Fruit fly (Drosophila melanogaster) whole organism, embryonic: ENCODE data around the gene Acf.

Source experiments
- CG1024 ChIP-seq: fragments of 200-800 bp; sonication (Bioruptor generic); IDR thresholded peaks from 2 replicates; pipeline ENCODE4 v1.3.6; 2022; ENCODE audit warnings: missing biosample characterization, missing genetic modification characterization
- CG10462 ChIP-seq: fragments of 200-800 bp; sonication (Bioruptor generic); optimal IDR thresholded peaks from 2 replicates; lab custom pipeline; 2016; ENCODE audit warnings: missing biosample characterization, missing genetic modification characterization
- CG10543 ChIP-seq: fragments of 200-800 bp; sonication (Bioruptor generic); optimal IDR thresholded peaks from 3 replicates; lab custom pipeline; 2017; ENCODE audit warnings: missing biosample characterization, mild to moderate bottlenecking, missing genetic modification characterization, moderate library complexity
- CG10654 ChIP-seq: fragments of 200-800 bp; sonication (Bioruptor generic); optimal IDR thresholded peaks from 2 replicates; lab custom pipeline; 2016; ENCODE audit warnings: missing biosample characterization, missing genetic modification characterization
- CG11085 ChIP-seq: fragments of 200-800 bp; sonication (Bioruptor generic); IDR thresholded peaks from 2 replicates; pipeline ENCODE4 v1.3.6; 2022; ENCODE audit warnings: missing biosample characterization, missing genetic modification characterization
- CG11695 ChIP-seq: fragments of 200-800 bp; sonication (Bioruptor generic); IDR thresholded peaks from 3 replicates; pipeline ENCODE4 v1.3.6; 2022; ENCODE audit warnings: missing biosample characterization, missing genetic modification characterization
- CG13775 ChIP-seq: fragments of 200-800 bp; sonication (Bioruptor generic); optimal IDR thresholded peaks from 3 replicates; lab custom pipeline; 2017; ENCODE audit warnings: missing biosample characterization, mild to moderate bottlenecking, missing genetic modification characterization
- CG14050 ChIP-seq: fragments of 200-800 bp; sonication (Bioruptor generic); IDR thresholded peaks from 3 replicates; pipeline ENCODE4 v1.3.6; 2022; ENCODE audit warnings: missing biosample characterization, missing genetic modification characterization
- CG14667 ChIP-seq: fragments of 200-800 bp; sonication (Bioruptor generic); IDR thresholded peaks from 2 replicates; pipeline ENCODE4 v1.3.6; 2022; ENCODE audit warnings: missing biosample characterization, missing genetic modification characterization
- CG15514 ChIP-seq: fragments of 200-800 bp; sonication (Bioruptor generic); optimal IDR thresholded peaks from 3 replicates; lab custom pipeline; 2017; ENCODE audit warnings: missing biosample characterization, missing genetic modification characterization, mild to moderate bottlenecking, moderate library complexity, missing genetic modification reagents
- CG16813 ChIP-seq: fragments of 200-800 bp; sonication (Bioruptor generic); IDR thresholded peaks from 3 replicates; pipeline ENCODE4 v1.3.6; 2022; ENCODE audit warnings: missing biosample characterization, missing genetic modification characterization; ENCODE audit not compliant: partially characterized antibody
- CG18262 ChIP-seq: fragments of 200-800 bp; optimal IDR thresholded peaks from 3 replicates; lab custom pipeline; 2019; ENCODE audit warnings: missing biosample characterization, mild to moderate bottlenecking, missing genetic modification characterization, moderate library complexity
- CG18619 ChIP-seq: fragments of 200-800 bp; sonication (Bioruptor generic); optimal IDR thresholded peaks from 3 replicates; lab custom pipeline; 2017; ENCODE audit warnings: missing biosample characterization, mild to moderate bottlenecking, missing genetic modification characterization
- CG33213 ChIP-seq: fragments of 200-800 bp; sonication (Bioruptor generic); optimal IDR thresholded peaks from 3 replicates; lab custom pipeline; 2016; ENCODE audit warnings: missing biosample characterization, missing genetic modification characterization
- CG43689 ChIP-seq: fragments of 200-800 bp; sonication (Bioruptor generic); IDR thresholded peaks from 2 replicates; pipeline ENCODE4 v1.3.6; 2022; ENCODE audit warnings: missing biosample characterization, missing genetic modification characterization
- CG4820 ChIP-seq: fragments of 200-800 bp; sonication (Bioruptor generic); optimal IDR thresholded peaks from 3 replicates; lab custom pipeline; 2016; ENCODE audit warnings: missing biosample characterization, missing genetic modification characterization
- CG6791 ChIP-seq: fragments of 200-800 bp; sonication (Bioruptor generic); IDR thresholded peaks from 3 replicates; pipeline ENCODE4 v1.3.6; 2022; ENCODE audit warnings: missing biosample characterization, missing genetic modification characterization; ENCODE audit not compliant: partially characterized antibody
- CG8388 ChIP-seq: fragments of 200-800 bp; sonication (Bioruptor generic); optimal IDR thresholded peaks from 2 replicates; lab custom pipeline; 2019; ENCODE audit warnings: missing biosample characterization, mild to moderate bottlenecking, missing genetic modification characterization, moderate library complexity
- CG9215 ChIP-seq: fragments of 200-800 bp; sonication (Bioruptor generic); IDR thresholded peaks from 2 replicates; pipeline ENCODE4 v1.3.6; 2022; ENCODE audit warnings: missing biosample characterization, missing genetic modification characterization
- CG9797 ChIP-seq: fragments of 200-800 bp; sonication (Bioruptor generic); optimal IDR thresholded peaks from 3 replicates; lab custom pipeline; 2018; ENCODE audit warnings: missing biosample characterization, mild to moderate bottlenecking, missing genetic modification characterization
- CHES-1-like ChIP-seq: fragments of 200-800 bp; sonication (Bioruptor generic); optimal IDR thresholded peaks from 2 replicates; lab custom pipeline; 2016; ENCODE audit warnings: missing biosample characterization, missing genetic modification characterization
- HmgZ ChIP-seq: fragments of 200-800 bp; sonication (Bioruptor generic); optimal IDR thresholded peaks from 2 replicates; lab custom pipeline; 2018; ENCODE audit warnings: missing biosample characterization, mild to moderate bottlenecking, missing genetic modification characterization
- MTF-1 ChIP-seq: fragments of 200-800 bp; sonication (Bioruptor generic); optimal IDR thresholded peaks from 2 replicates; lab custom pipeline; 2018; ENCODE audit warnings: missing biosample characterization, mild to moderate bottlenecking, missing genetic modification characterization, borderline replicate concordance
- Mrtf ChIP-seq: fragments of 200-800 bp; sonication (Bioruptor generic); IDR thresholded peaks from 3 replicates; pipeline ENCODE4 v1.3.6; 2022; ENCODE audit warnings: missing biosample characterization, missing genetic modification characterization
- NC2α ChIP-seq: fragments of 200-800 bp; sonication (Bioruptor generic); optimal IDR thresholded peaks from 2 replicates; lab custom pipeline; 2016; ENCODE audit warnings: missing biosample characterization, missing genetic modification characterization
- Ptx1 ChIP-seq: fragments of 200-800 bp; sonication (Bioruptor generic); IDR thresholded peaks from 2 replicates; pipeline ENCODE4 v1.3.6; 2022; ENCODE audit warnings: missing biosample characterization, missing genetic modification characterization
- Side ChIP-seq: fragments of 200-800 bp; sonication (Bioruptor generic); optimal IDR thresholded peaks from 2 replicates; lab custom pipeline; 2016; ENCODE audit warnings: missing biosample characterization, missing genetic modification characterization
- ato ChIP-seq: fragments of 200-800 bp; sonication (Bioruptor generic); IDR thresholded peaks from 2 replicates; pipeline ENCODE4 v1.3.6; 2022; ENCODE audit warnings: missing biosample characterization, missing genetic modification characterization; ENCODE audit not compliant: partially characterized antibody
- az2 ChIP-seq: fragments of 200-800 bp; sonication (Bioruptor generic); optimal IDR thresholded peaks from 3 replicates; lab custom pipeline; 2016; ENCODE audit warnings: missing biosample characterization, missing genetic modification characterization
- br ChIP-seq: fragments of >200 bp; optimal IDR thresholded peaks from 2 replicates; lab custom pipeline; 2017
- dmrt11E ChIP-seq: fragments of 200-800 bp; sonication (Bioruptor generic); optimal IDR thresholded peaks from 3 replicates; lab custom pipeline; 2018; ENCODE audit warnings: missing biosample characterization, mild to moderate bottlenecking, missing genetic modification characterization, moderate library complexity
- emc ChIP-seq: fragments of 200-800 bp; sonication (Bioruptor generic); optimal IDR thresholded peaks from 2 replicates; lab custom pipeline; 2016; ENCODE audit warnings: missing biosample characterization, missing genetic modification characterization
- eve ChIP-seq, 2 experiments: fragments of >200 bp; optimal IDR thresholded peaks; 2 replicates each; lab custom pipeline; 2017; ENCODE audit warnings: missing biosample characterization in 2 of 2, missing genetic modification characterization in 2 of 2
- ftz-f1 ChIP-seq: fragments of 200-800 bp; sonication (Bioruptor generic); optimal IDR thresholded peaks from 2 replicates; lab custom pipeline; 2016; ENCODE audit warnings: missing biosample characterization, missing genetic modification characterization
- grn ChIP-seq: fragments of 200-800 bp; sonication (Bioruptor generic); optimal IDR thresholded peaks from 3 replicates; lab custom pipeline; 2017; ENCODE audit warnings: missing biosample characterization, missing genetic modification characterization
- jing ChIP-seq: fragments of 200-800 bp; sonication (Bioruptor generic); optimal IDR thresholded peaks from 2 replicates; lab custom pipeline; 2018; ENCODE audit warnings: missing biosample characterization, mild to moderate bottlenecking, missing genetic modification characterization
- knrl ChIP-seq: fragments of 200-800 bp; sonication (Bioruptor generic); IDR thresholded peaks from 3 replicates; pipeline ENCODE4 v1.3.6; 2022; ENCODE audit warnings: missing biosample characterization, missing genetic modification characterization; ENCODE audit not compliant: partially characterized antibody
- nerfin-1 ChIP-seq: fragments of 200-800 bp; sonication (Bioruptor generic); optimal IDR thresholded peaks from 3 replicates; lab custom pipeline; 2019; ENCODE audit warnings: missing biosample characterization, mild to moderate bottlenecking, missing genetic modification characterization, moderate library complexity
- nerfin-2 ChIP-seq: fragments of 200-800 bp; sonication (Bioruptor generic); IDR thresholded peaks from 2 replicates; pipeline ENCODE4 v1.3.6; 2022; ENCODE audit warnings: missing biosample characterization, missing genetic modification characterization; ENCODE audit not compliant: partially characterized antibody
- org-1 ChIP-seq: fragments of 200-800 bp; sonication (Bioruptor generic); optimal IDR thresholded peaks from 2 replicates; lab custom pipeline; 2017; ENCODE audit warnings: missing biosample characterization, missing genetic modification characterization
- prd ChIP-seq, 3 experiments: fragments of >200 bp in 2 of 3; fragments of 200-800 bp in 1 of 3; sonication (Bioruptor generic) in 1 of 3; optimal IDR thresholded peaks in 2 of 3; IDR thresholded peaks in 1 of 3; 2 replicates in 2 of 3; 3 replicates in 1 of 3; pipeline versions ENCODE4 v1.3.6 to Lab custom; 2017 to 2022; ENCODE audit warnings: missing biosample characterization in 1 of 3, missing genetic modification characterization in 1 of 3
- repo ChIP-seq: fragments of 200-800 bp; sonication (Bioruptor generic); optimal IDR thresholded peaks from 2 replicates; lab custom pipeline; 2016; ENCODE audit warnings: missing biosample characterization, missing genetic modification characterization
- run ChIP-seq: fragments of 200-800 bp; sonication (Bioruptor generic); optimal IDR thresholded peaks from 3 replicates; lab custom pipeline; 2018; ENCODE audit warnings: missing biosample characterization, mild to moderate bottlenecking, missing genetic modification characterization
- sd ChIP-seq: fragments of 200-800 bp; sonication (Bioruptor generic); optimal IDR thresholded peaks from 3 replicates; lab custom pipeline; 2018; ENCODE audit warnings: missing biosample characterization, mild to moderate bottlenecking, missing genetic modification characterization, moderate library complexity
- shn ChIP-seq: fragments of 200-800 bp; sonication (Bioruptor generic); optimal IDR thresholded peaks from 3 replicates; lab custom pipeline; 2016; ENCODE audit warnings: missing biosample characterization, missing genetic modification characterization
- stwl ChIP-seq: fragments of 200-800 bp; sonication (Bioruptor generic); optimal IDR thresholded peaks from 3 replicates; lab custom pipeline; 2018; ENCODE audit warnings: missing biosample characterization, mild to moderate bottlenecking, missing genetic modification characterization, moderate library complexity
- sug ChIP-seq: fragments of 200-800 bp; optimal IDR thresholded peaks from 2 replicates; lab custom pipeline; 2019; ENCODE audit warnings: missing biosample characterization, mild to moderate bottlenecking, missing genetic modification characterization, moderate library complexity
- tap ChIP-seq: fragments of 200-800 bp; optimal IDR thresholded peaks from 3 replicates; lab custom pipeline; 2019; ENCODE audit warnings: missing biosample characterization, mild to moderate bottlenecking, missing genetic modification characterization, moderate library complexity
- tio ChIP-seq: fragments of 200-800 bp; sonication (Bioruptor generic); optimal IDR thresholded peaks from 2 replicates; lab custom pipeline; 2017; ENCODE audit warnings: missing biosample characterization, missing genetic modification characterization, inconsistent platforms
- trh ChIP-seq: fragments of 200-800 bp; sonication (Bioruptor generic); optimal IDR thresholded peaks from 2 replicates; lab custom pipeline; 2016; ENCODE audit warnings: missing biosample characterization, missing genetic modification characterization

The Acf gene

dm6 chr3R:31744044-31744652 lies 49.6 kb upstream of the Acf start, which contains the start of gene CG1896 (continued):
- TF ChIP-seq ftz-f1 (GFP tag; lab: Kevin White, UChicago): peak; percentile 48
- peak; percentile 21 for TF ChIP-seq nerfin-1
- no peak for TF ChIP-seq CG9797 (GFP tag; lab: Kevin White, UChicago)
- no peak for TF ChIP-seq Side (GFP tag; lab: Kevin White, UChicago)
- no peak for TF ChIP-seq CG10543 (GFP tag; lab: Kevin White, UChicago)
- no peak for TF ChIP-seq br (lab: Kevin White, UChicago)
- peak; percentile 15 for TF ChIP-seq HmgZ (tag; lab: Kevin White, UChicago)
- TF ChIP-seq knrl (GFP tag; lab: Robert Waterston, UW): no peak
- TF ChIP-seq stwl: peak; percentile 59
- TF ChIP-seq prd (optimal IDR thresholded peaks at IDR 0.05; lab: Kevin White, UChicago): no peak
- peak; percentile 59; the same call in 2 of the 3 replicates for TF ChIP-seq prd (GFP tag; IDR thresholded peaks at IDR 0.05; lab: Robert Waterston, UW)
- TF ChIP-seq CHES-1-like (GFP tag; lab: Kevin White, UChicago): no peak
- TF ChIP-seq Mrtf (GFP tag; lab: Robert Waterston, UW): no peak
- TF ChIP-seq CG6791 (GFP tag; lab: Robert Waterston, UW): no peak
- no peak for TF ChIP-seq eve (GFP tag; optimal IDR thresholded peaks at IDR 0.05; lab: Kevin White, UChicago)
- no peak for TF ChIP-seq jing
- no peak for TF ChIP-seq CG14667 (GFP tag; lab: Robert Waterston, UW)
- peak; percentile 45 for TF ChIP-seq CG10654 (GFP tag; lab: Kevin White, UChicago)
- no peak for TF ChIP-seq ato
- TF ChIP-seq CG11695 (GFP tag; lab: Robert Waterston, UW): peak; percentile 65; the same call in 1 of the 3 replicates
- no peak for TF ChIP-seq CG16813 (GFP tag; lab: Robert Waterston, UW)
- no peak for TF ChIP-seq CG9215 (GFP tag; lab: Robert Waterston, UW)
- no peak for TF ChIP-seq CG18619
- TF ChIP-seq sd (tag; lab: Kevin White, UChicago): no peak
- TF ChIP-seq CG8388 (GFP tag; lab: Kevin White, UChicago): peak; percentile 17
- TF ChIP-seq CG11085 (GFP tag; lab: Robert Waterston, UW): no peak
- no peak for TF ChIP-seq repo
- TF ChIP-seq CG33213: no peak
- TF ChIP-seq CG15514 (GFP tag; lab: Kevin White, UChicago): peak; percentile 48
- peak; percentile 5 for TF ChIP-seq CG4820
- TF ChIP-seq MTF-1 (GFP tag; lab: Kevin White, UChicago): peak; percentile 5
- no peak for TF ChIP-seq tio
- TF ChIP-seq trh: no peak
- TF ChIP-seq CG43689 (GFP tag; lab: Robert Waterston, UW): no peak
- no peak for TF ChIP-seq tap (tag; lab: Kevin White, UChicago)
- TF ChIP-seq run (tag; lab: Kevin White, UChicago): no peak
- 0 out of 2 replicates have a peak, but pooled peaks have one; percentile 29 for TF ChIP-seq CG1024 (GFP tag; lab: Robert Waterston, UW)
- no peak for TF ChIP-seq NC2α
- TF ChIP-seq Ptx1 (GFP tag; lab: Robert Waterston, UW): peak; percentile 56
- no peak for TF ChIP-seq nerfin-2
- no peak for TF ChIP-seq emc (GFP tag; lab: Kevin White, UChicago)
- TF ChIP-seq CG13775: peak; percentile 33
- peak; percentile 30 for TF ChIP-seq dmrt11E (tag; lab: Kevin White, UChicago)
- TF ChIP-seq shn (GFP tag; lab: Kevin White, UChicago): no peak
- TF ChIP-seq CG18262 (tag; lab: Kevin White, UChicago): peak; percentile 48
- no peak for TF ChIP-seq org-1 (GFP tag; lab: Kevin White, UChicago)
- TF ChIP-seq sug (tag; lab: Kevin White, UChicago): peak; percentile 20
- TF ChIP-seq az2 (GFP tag; lab: Kevin White, UChicago): peak; percentile 45
- no peak for TF ChIP-seq CG10462 (GFP tag; lab: Kevin White, UChicago)
- TF ChIP-seq grn (GFP tag; lab: Kevin White, UChicago): no peak
- 0 out of 3 replicates have a peak, but pooled peaks have one; percentile 24 for TF ChIP-seq CG14050
